Worm (Caenorhabditis elegans) whole organism, mixed stage, embryonic: ENCODE results near the gene glt-5.

Experiments used
- M03D4.4 ChIP-seq: sonication (generic microtip); optimal IDR thresholded peaks from 2 replicates; lab custom pipeline; 2017; ENCODE audit warnings: mild to moderate bottlenecking, missing genetic modification characterization, missing compliant biosample characterization
- blmp-1 ChIP-seq: fragments of 150-350 bp; optimal IDR thresholded peaks from 2 replicates; lab custom pipeline; 2014; ENCODE audit warnings: missing biosample characterization, missing genetic modification characterization
- ceh-39 ChIP-seq: fragments of 150-350 bp; optimal IDR thresholded peaks from 2 replicates; lab custom pipeline; 2014; ENCODE audit warnings: missing biosample characterization, missing genetic modification characterization
- ceh-83 ChIP-seq: fragments of 200-800 bp; sonication (Bioruptor generic); optimal IDR thresholded peaks from 2 replicates; lab custom pipeline; 2018; ENCODE audit warnings: mild to moderate bottlenecking, missing genetic modification characterization, missing compliant biosample characterization
- mep-1 ChIP-seq: fragments of 150-350 bp; optimal IDR thresholded peaks from 2 replicates; lab custom pipeline; 2017; ENCODE audit warnings: missing biosample characterization, missing genetic modification reagents, missing genetic modification characterization, inconsistent platforms
- nhr-2 ChIP-seq: fragments of 150-350 bp; optimal IDR thresholded peaks from 2 replicates; lab custom pipeline; 2014; ENCODE audit warnings: missing biosample characterization, missing genetic modification characterization
- nhr-237 ChIP-seq: fragments of 150-350 bp; optimal IDR thresholded peaks from 2 replicates; lab custom pipeline; 2014; ENCODE audit warnings: missing biosample characterization, missing genetic modification characterization
- nhr-28 ChIP-seq: fragments of 150-350 bp; optimal IDR thresholded peaks from 2 replicates; lab custom pipeline; 2014; ENCODE audit warnings: missing biosample characterization, missing genetic modification characterization
- nhr-76 ChIP-seq: sonication (generic microtip); optimal IDR thresholded peaks from 2 replicates; lab custom pipeline; 2017; ENCODE audit warnings: missing biosample characterization, missing genetic modification characterization
- sptf-1 ChIP-seq: sonication (generic microtip); optimal IDR thresholded peaks from 2 replicates; lab custom pipeline; 2017; ENCODE audit warnings: mild to moderate bottlenecking, missing genetic modification characterization, moderate library complexity, missing compliant biosample characterization
- unc-62 ChIP-seq: fragments of 150-350 bp; optimal IDR thresholded peaks from 2 replicates; lab custom pipeline; 2014; ENCODE audit warnings: missing biosample characterization, missing genetic modification reagents, missing genetic modification characterization
- ztf-11 ChIP-seq: fragments of 150-350 bp; optimal IDR thresholded peaks from 2 replicates; lab custom pipeline; 2014; ENCODE audit warnings: missing biosample characterization, missing genetic modification characterization

DNA sequence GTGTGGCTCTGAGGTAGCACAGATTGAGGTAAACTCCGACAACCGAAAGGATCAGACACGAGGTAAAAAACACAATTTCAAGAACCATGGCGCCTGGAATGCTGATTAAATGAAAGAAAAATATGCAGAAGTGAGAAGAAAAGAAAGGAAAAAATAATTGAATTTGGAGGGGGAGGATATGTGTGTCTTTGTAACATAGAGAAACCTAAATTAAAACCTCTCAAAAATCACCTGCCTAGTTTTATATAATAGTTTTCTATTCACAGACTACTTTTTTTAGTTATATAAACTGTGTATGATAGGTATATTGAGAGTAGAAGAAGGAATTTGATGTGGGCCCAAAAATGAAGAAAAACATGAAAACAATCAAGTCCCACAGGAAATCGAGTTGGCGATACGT is 43.1 kb downstream of the glt-5 start, which contains the start of gene ZK1320.5:
- TF ChIP-seq mep-1 (no peak), unc-62 (no peak), nhr-237 (tag; lab: Kevin White, UChicago) (no peak), nhr-2 (tag; lab: Kevin White, UChicago) (no peak), ceh-39 (tag; lab: Kevin White, UChicago) (no peak), nhr-76 (no peak), blmp-1 (no peak), ceh-83 (GFP tag; lab: Kevin White, UChicago) (no peak), nhr-28 (tag; lab: Kevin White, UChicago) (no peak), M03D4.4 (tag; lab: Kevin White, UChicago) (no peak), ztf-11 (tag; lab: Kevin White, UChicago) (no peak), sptf-1 (tag; lab: Kevin White, UChicago) (no peak)
